Worm (Caenorhabditis elegans): ENCODE measurements around the gene F46B3.7.

ce11 chrV:20639294-20639693 is 20.8 kb upstream of the F46B3.7 start, which contains the start of gene srxa-14:
- TF ChIP-seq him-1 (tag; optimal IDR thresholded peaks at IDR 0.05) (no peak), W03F9.2 (tag; optimal IDR thresholded peaks at IDR 0.05) (no peak), dao-5 (tag; optimal IDR thresholded peaks at IDR 0.05) (no peak)
